Worm (Caenorhabditis elegans) whole organism, young adult: Measurements from ENCODE around the gene pals-20.
A peak's percentile ranks its signal among the peaks of the same experiment; 100 is the strongest.
"Not testable (repeated sequence)": the region's sequence is repeated elsewhere in the genome, so short reads cannot be mapped to it uniquely, and the experiment has no call there.

Source experiments
- B0035.1 ChIP-seq: sonication (generic microtip); optimal IDR thresholded peaks from 2 replicates; lab custom pipeline; 2016; ENCODE audit warnings: missing genetic modification characterization, mild to moderate bottlenecking, missing compliant biosample characterization, missing genotype, missing genetic modification reagents
- B0261.1 ChIP-seq: sonication (generic microtip); optimal IDR thresholded peaks from 2 replicates; lab custom pipeline; 2016; ENCODE audit warnings: mild to moderate bottlenecking, missing genetic modification characterization, moderate library complexity, missing compliant biosample characterization
- Y53G8AR.9 ChIP-seq: fragments of 200-800 bp; sonication (Bioruptor generic); conservative IDR thresholded peaks from 2 replicates; pipeline ENCODE4 v1.3.6; 2022; ENCODE audit warnings: missing genetic modification reagents, missing genetic modification characterization, missing compliant biosample characterization
- Y67H2A.10 ChIP-seq: fragments of 200-800 bp; sonication (Bioruptor generic); conservative IDR thresholded peaks from 2 replicates; pipeline ENCODE4 v1.3.6; 2022; ENCODE audit warnings: missing genetic modification reagents, missing genetic modification characterization, missing compliant biosample characterization
- ZK185.1 ChIP-seq: sonication (generic microtip); optimal IDR thresholded peaks from 2 replicates; lab custom pipeline; 2016; ENCODE audit warnings: mild to moderate bottlenecking, missing genetic modification characterization, missing compliant biosample characterization; ENCODE audit not compliant: poor library complexity, severe bottlenecking
- ama-1 ChIP-seq, 3 experiments: fragments of 150-350 bp in 1 of 3; sonication (generic microtip) in 2 of 3; optimal IDR thresholded peaks; 2 replicates each; lab custom pipeline; 2014 to 2018; ENCODE audit warnings: missing biosample characterization in 2 of 3, missing genetic modification characterization in 2 of 3, missing genetic modification reagents in 2 of 3
- aptf-3 ChIP-seq: fragments of 200-800 bp; sonication (Bioruptor generic); IDR thresholded peaks from 2 replicates; pipeline ENCODE4 v1.3.6; 2022; ENCODE audit warnings: missing genetic modification characterization, missing compliant biosample characterization
- atf-7 ChIP-seq: sonication (generic microtip); optimal IDR thresholded peaks from 2 replicates; lab custom pipeline; 2017; ENCODE audit warnings: mild to moderate bottlenecking, missing genetic modification characterization, missing compliant biosample characterization
- attf-3 ChIP-seq: fragments of 200-800 bp; sonication (Bioruptor generic); conservative IDR thresholded peaks from 2 replicates; pipeline ENCODE4 v1.3.6; 2022; ENCODE audit warnings: missing genetic modification reagents, missing genetic modification characterization, missing compliant biosample characterization
- attf-5 ChIP-seq: fragments of 200-800 bp; sonication (Bioruptor generic); optimal IDR thresholded peaks from 2 replicates; lab custom pipeline; 2018; ENCODE audit warnings: mild to moderate bottlenecking, missing genetic modification characterization, missing compliant biosample characterization
- attf-6 ChIP-seq: fragments of 200-800 bp; sonication (Bioruptor generic); IDR thresholded peaks from 2 replicates; pipeline ENCODE4 v1.3.6; 2022; ENCODE audit warnings: missing genetic modification reagents, missing genetic modification characterization, missing compliant biosample characterization
- cebp-1 ChIP-seq, 2 experiments: fragments of 200-800 bp in 1 of 2; sonication (Bioruptor generic) in 1 of 2; sonication (generic microtip) in 1 of 2; IDR thresholded peaks in 1 of 2; optimal IDR thresholded peaks in 1 of 2; 2 replicates each; pipeline versions ENCODE4 v1.3.6 to Lab custom; 2017 to 2022; ENCODE audit warnings: missing compliant biosample characterization in 2 of 2, missing genetic modification characterization in 2 of 2, mild to moderate bottlenecking in 1 of 2, missing genetic modification reagents in 1 of 2, moderate library complexity in 1 of 2
- cebp-2 ChIP-seq: fragments of 200-800 bp; sonication (Bioruptor generic); IDR thresholded peaks from 2 replicates; pipeline ENCODE4 v1.3.6; 2022; ENCODE audit warnings: missing genetic modification characterization, missing compliant biosample characterization
- ceh-91 ChIP-seq: fragments of 200-800 bp; sonication (Bioruptor generic); IDR thresholded peaks from 2 replicates; pipeline ENCODE4 v1.3.6; 2022; ENCODE audit warnings: missing genetic modification reagents, missing genetic modification characterization, missing compliant biosample characterization
- ets-4 ChIP-seq: fragments of 200-800 bp; sonication (Bioruptor generic); optimal IDR thresholded peaks from 2 replicates; lab custom pipeline; 2018; ENCODE audit warnings: mild to moderate bottlenecking, missing genetic modification characterization, missing compliant biosample characterization
- fkh-3 ChIP-seq: sonication (generic microtip); optimal IDR thresholded peaks from 2 replicates; lab custom pipeline; 2016; ENCODE audit warnings: mild to moderate bottlenecking, missing genetic modification characterization, missing compliant biosample characterization
- gei-17 ChIP-seq: fragments of 200-800 bp; sonication (Bioruptor generic); optimal IDR thresholded peaks from 2 replicates; lab custom pipeline; 2018; ENCODE audit warnings: mild to moderate bottlenecking, missing genetic modification characterization, missing compliant biosample characterization
- him-1 ChIP-seq: sonication (generic microtip); optimal IDR thresholded peaks from 2 replicates; lab custom pipeline; 2016; ENCODE audit warnings: missing genotype, missing genetic modification reagents, missing genetic modification characterization, missing compliant biosample characterization
- hrde-1 ChIP-seq: sonication (generic microtip); optimal IDR thresholded peaks from 2 replicates; lab custom pipeline; 2016; ENCODE audit warnings: missing genetic modification characterization, mild to moderate bottlenecking, missing compliant biosample characterization, moderate library complexity, missing genotype, missing genetic modification reagents, borderline replicate concordance
- madf-8 ChIP-seq: fragments of 200-800 bp; sonication (Bioruptor generic); conservative IDR thresholded peaks from 2 replicates; pipeline ENCODE4 v1.3.6; 2022; ENCODE audit warnings: missing genetic modification reagents, missing genetic modification characterization, missing compliant biosample characterization
- mel-28 ChIP-seq: sonication (generic microtip); optimal IDR thresholded peaks from 2 replicates; lab custom pipeline; 2016; ENCODE audit warnings: borderline replicate concordance, mild to moderate bottlenecking, missing genetic modification characterization, missing compliant biosample characterization
- mxl-1 ChIP-seq: sonication (generic microtip); optimal IDR thresholded peaks from 2 replicates; lab custom pipeline; 2016; ENCODE audit warnings: missing genetic modification characterization, missing compliant biosample characterization
- nfya-2 ChIP-seq: fragments of 200-800 bp; sonication (Bioruptor generic); IDR thresholded peaks from 2 replicates; pipeline ENCODE4 v1.3.6; 2022; ENCODE audit warnings: missing genetic modification reagents, missing genetic modification characterization, missing compliant biosample characterization
- nhr-80 ChIP-seq: sonication (generic microtip); optimal IDR thresholded peaks from 2 replicates; lab custom pipeline; 2016; ENCODE audit warnings: missing genetic modification characterization, missing compliant biosample characterization
- pbrm-1 ChIP-seq: fragments of 200-800 bp; sonication (Bioruptor generic); IDR thresholded peaks from 2 replicates; pipeline ENCODE4 v1.3.6; 2022; ENCODE audit warnings: missing genetic modification reagents, missing genetic modification characterization, missing compliant biosample characterization
- rcor-1 ChIP-seq: fragments of 200-800 bp; sonication (Bioruptor generic); IDR thresholded peaks from 2 replicates; pipeline ENCODE4 v1.3.6; 2022; ENCODE audit warnings: missing genetic modification reagents, missing genetic modification characterization, missing compliant biosample characterization
- sdz-38 ChIP-seq: sonication (generic microtip); optimal IDR thresholded peaks from 2 replicates; lab custom pipeline; 2016; ENCODE audit warnings: missing genotype, missing genetic modification characterization, missing compliant biosample characterization
- snpc-1.1 ChIP-seq: sonication (generic microtip); optimal IDR thresholded peaks from 2 replicates; lab custom pipeline; 2017; ENCODE audit warnings: missing genetic modification characterization, mild to moderate bottlenecking, missing compliant biosample characterization, antibody characterized with exemption, moderate library complexity, missing genotype, missing genetic modification reagents; ENCODE audit not compliant: insufficient read depth
- snpc-1.3 ChIP-seq: sonication (generic microtip); optimal IDR thresholded peaks from 2 replicates; lab custom pipeline; 2017; ENCODE audit warnings: missing genetic modification characterization, mild to moderate bottlenecking, missing compliant biosample characterization, antibody characterized with exemption, moderate library complexity, missing genotype, missing genetic modification reagents; ENCODE audit not compliant: insufficient read depth
- snpc-4 ChIP-seq, 5 experiments: fragments of 150-350 bp in 1 of 5; sonication (generic microtip) in 4 of 5; optimal IDR thresholded peaks; 2 replicates each; lab custom pipeline; 2014 to 2018; ENCODE audit warnings: missing genetic modification characterization in 5 of 5, missing biosample characterization in 3 of 5, antibody characterized with exemption in 2 of 5, mild to moderate bottlenecking in 2 of 5, missing compliant biosample characterization in 2 of 5, missing genotype in 2 of 5, moderate library complexity in 2 of 5, missing genetic modification reagents in 1 of 5
- somi-1 ChIP-seq: fragments of 200-800 bp; sonication (Bioruptor generic); optimal IDR thresholded peaks from 2 replicates; lab custom pipeline; 2018; ENCODE audit warnings: mild to moderate bottlenecking, missing genetic modification characterization, missing compliant biosample characterization
- zfh-2 ChIP-seq: fragments of 200-800 bp; sonication (Bioruptor generic); conservative IDR thresholded peaks from 2 replicates; pipeline ENCODE4 v1.3.6; 2022; ENCODE audit warnings: missing genetic modification reagents, missing genetic modification characterization, missing compliant biosample characterization
- ztf-3 ChIP-seq: fragments of 200-800 bp; sonication (Bioruptor generic); optimal IDR thresholded peaks from 2 replicates; lab custom pipeline; 2018; ENCODE audit warnings: mild to moderate bottlenecking, missing genetic modification characterization, missing compliant biosample characterization

pals-20 gene

DNA sequence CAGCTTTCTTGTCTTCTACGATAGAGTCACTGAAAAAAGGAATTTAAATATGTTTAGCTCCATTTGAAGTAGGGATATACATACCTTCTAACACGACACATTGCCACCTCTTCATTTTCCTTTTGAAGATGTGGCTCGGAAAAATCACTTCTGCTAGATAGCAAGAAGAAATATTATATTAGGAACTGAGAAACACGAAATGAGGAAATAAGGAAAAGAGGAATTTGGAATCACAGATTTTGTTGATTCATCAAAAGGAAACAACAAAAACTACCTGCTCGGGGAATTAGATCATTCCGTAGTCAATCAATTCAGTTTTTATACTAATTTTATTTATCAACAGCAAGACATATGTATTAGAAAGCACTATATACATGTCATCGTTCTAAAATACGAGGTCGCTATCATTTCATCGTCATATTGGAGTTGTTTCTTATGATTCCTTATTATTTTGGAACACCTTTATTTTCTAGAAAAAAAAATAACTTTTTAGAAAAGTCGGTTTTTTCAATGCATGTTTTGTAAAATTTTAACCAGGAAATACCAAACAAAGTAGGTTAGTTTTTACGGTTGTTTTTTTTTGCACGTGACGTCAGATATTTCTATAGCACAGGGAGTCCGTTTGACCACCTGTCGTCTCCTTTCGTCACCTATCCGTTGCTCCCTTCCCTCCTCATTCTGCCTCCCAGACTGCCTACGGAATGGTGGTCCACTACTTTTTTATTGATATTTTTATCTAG, 7.4 kb downstream of the pals-20 start, which contains the start of the genes pals-21 and Y82E9BR.6:
Gene pals-21, minus strand, starts transcription at position 101 of the 740 bp plus-strand sequence.
Gene Y82E9BR.6, plus strand, starts transcription at position 690 of the 740 bp plus-strand sequence.
- TF ChIP-seq ztf-3 (GFP tag; lab: Kevin White, UChicago) (no peak), cebp-2 (GFP tag; lab: Robert Waterston, UW) (0 out of 2 replicates have a peak, but pooled peaks have one; percentile 8), ZK185.1 (no peak)

DNA sequence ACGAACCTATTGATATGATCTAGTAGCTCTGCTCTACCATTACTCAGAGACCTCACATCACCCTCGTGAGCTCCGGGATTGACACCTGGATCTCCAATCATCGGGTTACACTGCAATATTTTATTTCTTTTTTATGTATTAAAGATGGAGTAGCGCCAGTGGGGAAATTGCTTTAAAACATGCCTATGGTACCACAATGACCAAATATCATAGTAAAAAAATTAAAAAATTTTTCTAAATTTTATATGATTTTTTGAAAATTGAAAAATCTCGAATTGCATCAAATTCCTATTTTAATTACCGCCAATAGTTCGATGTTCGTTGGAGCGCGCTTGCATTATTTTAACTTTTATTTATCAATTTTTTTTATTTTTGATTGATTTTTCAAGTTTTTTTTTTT, 10.2 kb downstream of the pals-20 start, which contains the start of gene pals-40:
Gene pals-40, minus strand, starts transcription at position 101 of the 400 bp plus-strand sequence.
- not testable (repeated sequence) for TF ChIP-seq snpc-4 (GFP tag; optimal IDR thresholded peaks at IDR 0.05; lab: Kevin White, UChicago); snpc-4 (tag; optimal IDR thresholded peaks at IDR 0.05; lab: Kevin White, UChicago); gei-17 (GFP tag; lab: Kevin White, UChicago); aptf-3 (GFP tag; lab: Robert Waterston, UW)

DNA sequence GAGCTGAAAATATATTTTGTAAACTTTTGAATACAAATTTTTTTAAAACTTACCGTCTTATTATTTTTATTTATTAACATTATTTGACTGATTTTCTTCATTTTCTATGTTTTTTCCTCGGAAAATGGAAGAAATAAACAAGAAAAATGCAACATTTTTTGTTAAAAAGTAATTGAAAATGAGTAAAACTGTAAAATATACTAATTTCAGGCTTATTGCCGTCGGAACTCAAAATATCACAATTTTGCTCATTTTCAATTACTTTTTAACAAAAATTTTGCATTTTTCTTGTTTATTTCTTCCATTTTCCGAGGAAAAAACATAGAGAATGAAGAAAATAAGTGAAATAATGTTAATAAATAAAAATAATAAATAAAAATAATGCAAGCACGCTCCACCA, 12.6 kb downstream of the pals-20 start, which contains the start of gene Y82E9BR.10:
Gene Y82E9BR.10, minus strand, starts transcription at position 101 of the 400 bp plus-strand sequence.
- not testable (repeated sequence) for TF ChIP-seq sdz-38 (tag; lab: Kevin White, UChicago); Y53G8AR.9 (GFP tag; lab: Robert Waterston, UW); attf-5 (GFP tag; lab: Kevin White, UChicago)

- TF ChIP-seq snpc-1.3 = no peak
- TF ChIP-seq zfh-2 = peak; percentile 67
- TF ChIP-seq rcor-1 (GFP tag; lab: Robert Waterston, UW) = no peak
Observed at ce11 chrIII:1374355-1374807, 13.7 kb downstream of the pals-20 start, which contains the start of gene Y82E9BR.20. Gene Y82E9BR.20 (plus strand): TSS chrIII:1374405.

ce11 chrIII:1372563-1372962, 15.6 kb downstream of the pals-20 start:
- TF ChIP-seq attf-3 (GFP tag; lab: Robert Waterston, UW) (no peak), pbrm-1 (GFP tag; lab: Robert Waterston, UW) (no peak), atf-7 (tag; lab: Kevin White, UChicago) (no peak), B0035.1 (tag; lab: Kevin White, UChicago) (no peak), ceh-91 (no peak), nhr-80 (tag; lab: Kevin White, UChicago) (no peak)

DNA sequence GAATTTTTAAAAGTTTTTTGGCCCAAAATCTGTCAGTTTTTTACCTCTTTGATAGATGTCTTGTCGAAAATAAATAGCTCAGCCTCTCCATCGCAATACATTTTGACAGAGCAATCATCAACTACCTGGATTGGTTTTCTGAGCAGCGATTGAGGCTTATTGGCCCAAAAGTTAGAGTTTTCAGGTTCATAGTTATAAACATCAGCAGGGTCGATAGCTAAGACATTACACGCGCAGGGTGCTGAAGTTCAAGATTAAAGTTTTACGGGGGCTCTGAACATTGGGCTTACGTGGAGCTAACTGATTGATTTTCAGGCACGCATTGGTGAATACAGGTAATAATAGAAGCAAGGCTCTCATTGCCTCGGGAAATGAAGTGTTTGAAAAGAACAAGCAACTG, 28.5 kb downstream of the pals-20 start, which contains the start of gene Y82E9BR.9:
Gene Y82E9BR.9, minus strand, starts transcription at position 101 of the 400 bp plus-strand sequence.
- TF ChIP-seq hrde-1 (tag; lab: Kevin White, UChicago) (no peak), ama-1 (optimal IDR thresholded peaks at IDR 0.05; lab: Kevin White, UChicago) (no peak), ama-1 (GFP tag; optimal IDR thresholded peaks at IDR 0.05; lab: Kevin White, UChicago) (no peak), madf-8 (no peak), attf-6 (GFP tag; lab: Robert Waterston, UW) (no peak), snpc-1.3 (no peak), Y67H2A.10 (no peak), mel-28 (tag; lab: Kevin White, UChicago) (no peak), him-1 (tag; lab: Kevin White, UChicago) (no peak), snpc-1.1 (tag; lab: Kevin White, UChicago) (no peak), cebp-1 (GFP tag; IDR thresholded peaks at IDR 0.05; lab: Robert Waterston, UW) (no peak), cebp-1 (tag; optimal IDR thresholded peaks at IDR 0.05; lab: Kevin White, UChicago) (no peak), somi-1 (GFP tag; lab: Kevin White, UChicago) (no peak), mxl-1 (tag; lab: Kevin White, UChicago) (no peak), nfya-2 (GFP tag; lab: Robert Waterston, UW) (no peak), B0261.1 (tag; lab: Kevin White, UChicago) (no peak), sdz-38 (tag; lab: Kevin White, UChicago) (no peak), ets-4 (no peak), fkh-3 (tag; lab: Kevin White, UChicago) (no peak)
